Fruit fly (Drosophila melanogaster) whole organism, embryonic: ENCODE data around the gene CG9550.

Source experiments
- Atf-2 ChIP-seq: fragments of 200-800 bp; sonication (Bioruptor generic); optimal IDR thresholded peaks from 2 replicates; lab custom pipeline; 2016; ENCODE audit warnings: missing biosample characterization, missing genetic modification characterization
- Atf6 ChIP-seq: fragments of 200-800 bp; sonication (Bioruptor generic); IDR thresholded peaks from 2 replicates; pipeline ENCODE4 v1.3.6; 2022; ENCODE audit warnings: missing biosample characterization, missing genetic modification characterization
- BEAF-32 ChIP-seq: fragments of 200-800 bp; sonication (Bioruptor generic); optimal IDR thresholded peaks from 3 replicates; lab custom pipeline; 2017; ENCODE audit warnings: missing biosample characterization, missing genetic modification characterization, mild to moderate bottlenecking, moderate library complexity, missing genetic modification reagents
- CG10543 ChIP-seq: fragments of 200-800 bp; sonication (Bioruptor generic); optimal IDR thresholded peaks from 3 replicates; lab custom pipeline; 2017; ENCODE audit warnings: missing biosample characterization, mild to moderate bottlenecking, missing genetic modification characterization, moderate library complexity
- CG1233 ChIP-seq: fragments of 200-800 bp; sonication (Bioruptor generic); optimal IDR thresholded peaks from 4 replicates; lab custom pipeline; 2018; ENCODE audit warnings: missing biosample characterization, mild to moderate bottlenecking, missing genetic modification characterization
- CG13123 ChIP-seq: fragments of 200-800 bp; sonication (Bioruptor generic); optimal IDR thresholded peaks from 2 replicates; lab custom pipeline; 2016; ENCODE audit warnings: missing biosample characterization, missing genetic modification characterization
- CG14667 ChIP-seq: fragments of 200-800 bp; sonication (Bioruptor generic); IDR thresholded peaks from 2 replicates; pipeline ENCODE4 v1.3.6; 2022; ENCODE audit warnings: missing biosample characterization, missing genetic modification characterization
- CG14965 ChIP-seq: fragments of 200-800 bp; sonication (Bioruptor generic); optimal IDR thresholded peaks from 2 replicates; lab custom pipeline; 2016; ENCODE audit warnings: missing biosample characterization, missing genetic modification characterization, borderline replicate concordance
- CG15269 ChIP-seq: fragments of 200-800 bp; sonication (Bioruptor generic); optimal IDR thresholded peaks from 2 replicates; lab custom pipeline; 2018; ENCODE audit warnings: missing biosample characterization, mild to moderate bottlenecking, missing genetic modification characterization, moderate library complexity
- CG15514 ChIP-seq: fragments of 200-800 bp; sonication (Bioruptor generic); optimal IDR thresholded peaks from 3 replicates; lab custom pipeline; 2017; ENCODE audit warnings: missing biosample characterization, missing genetic modification characterization, mild to moderate bottlenecking, moderate library complexity, missing genetic modification reagents
- CG17361 ChIP-seq: fragments of 200-800 bp; sonication (Bioruptor generic); IDR thresholded peaks from 3 replicates; pipeline ENCODE4 v1.3.6; 2022; ENCODE audit warnings: missing biosample characterization, missing genetic modification characterization
- CG17385 ChIP-seq: fragments of 200-800 bp; sonication (Bioruptor generic); optimal IDR thresholded peaks from 3 replicates; lab custom pipeline; 2018; ENCODE audit warnings: missing biosample characterization, mild to moderate bottlenecking, missing genetic modification characterization
- CG2678 ChIP-seq: fragments of 200-800 bp; sonication (Bioruptor generic); optimal IDR thresholded peaks from 3 replicates; lab custom pipeline; 2019; ENCODE audit warnings: missing biosample characterization, mild to moderate bottlenecking, missing genetic modification characterization, moderate library complexity
- CG31224 ChIP-seq: fragments of 200-800 bp; sonication (Bioruptor generic); IDR thresholded peaks from 2 replicates; pipeline ENCODE4 v1.3.6; 2022; ENCODE audit warnings: missing biosample characterization, missing genetic modification characterization
- CG3847 ChIP-seq: fragments of 200-800 bp; sonication (Bioruptor generic); IDR thresholded peaks from 2 replicates; pipeline ENCODE4 v1.3.6; 2022; ENCODE audit warnings: missing biosample characterization, missing genetic modification characterization
- CG4282 ChIP-seq: fragments of 200-800 bp; sonication (Bioruptor generic); optimal IDR thresholded peaks from 2 replicates; lab custom pipeline; 2016; ENCODE audit warnings: missing biosample characterization, missing genetic modification characterization
- CG43689 ChIP-seq: fragments of 200-800 bp; sonication (Bioruptor generic); IDR thresholded peaks from 2 replicates; pipeline ENCODE4 v1.3.6; 2022; ENCODE audit warnings: missing biosample characterization, missing genetic modification characterization
- CG4404 ChIP-seq: fragments of 200-800 bp; sonication (Bioruptor generic); IDR thresholded peaks from 2 replicates; pipeline ENCODE4 v1.3.6; 2022; ENCODE audit warnings: missing biosample characterization, missing genetic modification characterization
- CG6683 ChIP-seq: fragments of 200-800 bp; sonication (Bioruptor generic); optimal IDR thresholded peaks from 2 replicates; lab custom pipeline; 2017; ENCODE audit warnings: missing biosample characterization, mild to moderate bottlenecking, missing genetic modification characterization, missing genetic modification reagents
- CG7786 ChIP-seq: fragments of 200-800 bp; sonication (Bioruptor generic); optimal IDR thresholded peaks from 2 replicates; lab custom pipeline; 2016; ENCODE audit warnings: missing biosample characterization, missing genetic modification characterization
- CG7928 ChIP-seq: fragments of 200-800 bp; sonication (Bioruptor generic); optimal IDR thresholded peaks from 2 replicates; lab custom pipeline; 2017; ENCODE audit warnings: missing biosample characterization, mild to moderate bottlenecking, missing genetic modification characterization
- Camta ChIP-seq: fragments of 200-800 bp; sonication (Bioruptor generic); optimal IDR thresholded peaks from 2 replicates; lab custom pipeline; 2016; ENCODE audit warnings: missing biosample characterization, missing genetic modification characterization
- Dad ChIP-seq: fragments of 200-800 bp; sonication (Bioruptor generic); optimal IDR thresholded peaks from 3 replicates; lab custom pipeline; 2016; ENCODE audit warnings: missing biosample characterization, missing genetic modification characterization
- Doc2 ChIP-seq: fragments of 200-800 bp; sonication (Bioruptor generic); IDR thresholded peaks from 2 replicates; pipeline ENCODE4 v1.3.6; 2022; ENCODE audit warnings: missing biosample characterization, missing genetic modification characterization
- Eip74EF ChIP-seq, 2 experiments: fragments of 200-800 bp in 1 of 2; fragments of >200 bp in 1 of 2; sonication (Bioruptor generic) in 1 of 2; optimal IDR thresholded peaks; 2 replicates each; lab custom pipeline; 2017 to 2019; ENCODE audit warnings: missing biosample characterization in 2 of 2, missing genetic modification characterization in 2 of 2, mild to moderate bottlenecking in 1 of 2, moderate library complexity in 1 of 2
- GATAe ChIP-seq: fragments of 200-800 bp; sonication (Bioruptor generic); conservative IDR thresholded peaks from 2 replicates; pipeline ENCODE4 v1.3.6; 2022; ENCODE audit warnings: missing biosample characterization, missing genetic modification characterization
- Hr51 ChIP-seq, 2 experiments: fragments of 200-800 bp; sonication (Bioruptor generic); optimal IDR thresholded peaks; 2 replicates in 1 of 2; 3 replicates in 1 of 2; lab custom pipeline; 2016 to 2018; ENCODE audit warnings: missing biosample characterization in 2 of 2, missing genetic modification characterization in 2 of 2, mild to moderate bottlenecking in 1 of 2, moderate library complexity in 1 of 2
- Hsf ChIP-seq: fragments of 200-800 bp; sonication (Bioruptor generic); optimal IDR thresholded peaks from 3 replicates; lab custom pipeline; 2016; ENCODE audit warnings: missing biosample characterization, missing genetic modification characterization
- NK7.1 ChIP-seq: fragments of 200-800 bp; sonication (Bioruptor generic); optimal IDR thresholded peaks from 3 replicates; lab custom pipeline; 2016; ENCODE audit warnings: missing biosample characterization, missing genetic modification characterization
- Neu2 ChIP-seq: fragments of 200-800 bp; sonication (Bioruptor generic); optimal IDR thresholded peaks from 3 replicates; lab custom pipeline; 2016; ENCODE audit warnings: missing biosample characterization, missing genetic modification characterization, borderline replicate concordance
- Oli ChIP-seq: fragments of 200-800 bp; sonication (Bioruptor generic); optimal IDR thresholded peaks from 2 replicates; lab custom pipeline; 2018; ENCODE audit warnings: missing biosample characterization, mild to moderate bottlenecking, missing genetic modification characterization, moderate library complexity
- Sry-β ChIP-seq: fragments of 200-800 bp; sonication (Bioruptor generic); optimal IDR thresholded peaks from 2 replicates; lab custom pipeline; 2018; ENCODE audit warnings: missing biosample characterization, mild to moderate bottlenecking, missing genetic modification characterization, moderate library complexity
- aop ChIP-seq: fragments of 200-800 bp; sonication (Bioruptor generic); IDR thresholded peaks from 2 replicates; pipeline ENCODE4 v1.3.6; 2022; ENCODE audit warnings: missing biosample characterization, missing genetic modification characterization
- ase ChIP-seq: fragments of 200-800 bp; sonication (Bioruptor generic); IDR thresholded peaks from 3 replicates; pipeline ENCODE4 v1.3.6; 2022; ENCODE audit warnings: missing biosample characterization, missing genetic modification characterization
- chif ChIP-seq, 2 experiments: fragments of 200-800 bp; sonication (Bioruptor generic); optimal IDR thresholded peaks; 3 replicates each; lab custom pipeline; 2016; ENCODE audit warnings: missing biosample characterization in 2 of 2, missing genetic modification characterization in 2 of 2
- croc ChIP-seq: fragments of 200-800 bp; sonication (Bioruptor generic); conservative IDR thresholded peaks from 3 replicates; pipeline ENCODE4 v1.3.6; 2022; ENCODE audit warnings: missing biosample characterization, missing genetic modification characterization
- ewg ChIP-seq: fragments of 200-800 bp; sonication (Bioruptor generic); optimal IDR thresholded peaks from 3 replicates; lab custom pipeline; 2017; ENCODE audit warnings: mild to moderate bottlenecking, missing biosample characterization, missing genetic modification reagents, missing genetic modification characterization
- exex ChIP-seq: fragments of 200-800 bp; sonication (Bioruptor generic); optimal IDR thresholded peaks from 4 replicates; lab custom pipeline; 2018; ENCODE audit warnings: missing biosample characterization, mild to moderate bottlenecking, missing genetic modification characterization, moderate library complexity
- grau ChIP-seq: fragments of 200-800 bp; optimal IDR thresholded peaks from 3 replicates; lab custom pipeline; 2019; ENCODE audit warnings: missing biosample characterization, mild to moderate bottlenecking, missing genetic modification characterization, moderate library complexity
- lilli ChIP-seq: fragments of 200-800 bp; sonication (Bioruptor generic); optimal IDR thresholded peaks from 3 replicates; lab custom pipeline; 2016; ENCODE audit warnings: missing biosample characterization, missing genetic modification characterization
- pita ChIP-seq: fragments of 200-800 bp; sonication (Bioruptor generic); optimal IDR thresholded peaks from 2 replicates; lab custom pipeline; 2017; ENCODE audit warnings: missing biosample characterization, mild to moderate bottlenecking, missing genetic modification characterization
- sim ChIP-seq: fragments of 200-800 bp; sonication (Bioruptor generic); IDR thresholded peaks from 2 replicates; pipeline ENCODE4 v1.3.6; 2022; ENCODE audit warnings: missing biosample characterization, missing genetic modification characterization
- slou ChIP-seq: fragments of 200-800 bp; sonication (Bioruptor generic); optimal IDR thresholded peaks from 3 replicates; lab custom pipeline; 2016; ENCODE audit warnings: missing biosample characterization, missing genetic modification characterization
- so ChIP-seq: fragments of 200-800 bp; sonication (Bioruptor generic); IDR thresholded peaks from 3 replicates; pipeline ENCODE4 v1.3.6; 2022; ENCODE audit warnings: missing biosample characterization, missing genetic modification characterization
- tll ChIP-seq, 2 experiments: fragments of 200-800 bp in 1 of 2; fragments of >200 bp in 1 of 2; sonication (Bioruptor generic) in 1 of 2; optimal IDR thresholded peaks; 2 replicates each; lab custom pipeline; 2017 to 2019; ENCODE audit warnings: missing biosample characterization in 2 of 2, missing genetic modification characterization in 2 of 2, mild to moderate bottlenecking in 1 of 2, moderate library complexity in 1 of 2
- tna ChIP-seq: fragments of 200-800 bp; sonication (Bioruptor generic); IDR thresholded peaks from 2 replicates; pipeline ENCODE4 v1.3.6; 2022; ENCODE audit warnings: missing biosample characterization, missing genetic modification characterization; ENCODE audit not compliant: partially characterized antibody
- trem ChIP-seq: fragments of 200-800 bp; optimal IDR thresholded peaks from 3 replicates; lab custom pipeline; 2019; ENCODE audit warnings: missing biosample characterization, mild to moderate bottlenecking, missing genetic modification characterization, moderate library complexity
- trh ChIP-seq: fragments of 200-800 bp; sonication (Bioruptor generic); optimal IDR thresholded peaks from 2 replicates; lab custom pipeline; 2016; ENCODE audit warnings: missing biosample characterization, missing genetic modification characterization

CG9550 gene

DNA sequence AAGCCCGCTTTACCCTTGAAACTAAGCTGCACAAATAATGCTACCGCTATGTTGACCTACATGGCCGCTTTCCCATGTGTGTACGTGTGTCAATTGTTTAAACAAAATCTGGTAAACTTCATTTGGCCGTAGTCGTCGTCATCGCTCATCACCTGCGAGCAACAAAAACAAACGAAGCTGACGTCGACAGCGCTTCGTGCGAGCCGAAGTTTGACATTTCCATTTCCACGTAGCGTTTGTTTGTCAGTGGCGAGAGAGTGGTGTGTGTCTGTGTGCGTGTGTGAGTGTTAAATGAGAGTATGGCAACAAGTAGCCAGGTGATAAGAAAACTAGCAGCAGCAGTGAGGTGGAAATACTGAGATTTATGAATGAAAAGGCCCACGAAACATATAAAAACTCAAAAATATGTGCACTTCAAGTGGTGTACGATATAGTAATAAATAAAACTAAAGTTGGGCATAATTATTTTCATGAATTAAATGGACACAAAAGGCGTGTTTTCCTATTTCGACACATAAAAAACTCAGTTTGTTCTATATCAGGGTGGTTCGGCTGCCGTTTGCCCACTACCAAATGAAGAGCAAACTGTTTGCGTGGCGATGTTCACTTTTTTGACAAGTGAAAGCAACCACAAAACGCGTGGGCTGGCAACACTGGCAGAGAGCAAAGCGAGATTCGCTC lies 17.5 kb upstream of the CG9550 start (continued):
- TF ChIP-seq Eip74EF (GFP tag; optimal IDR thresholded peaks at IDR 0.05; lab: Kevin White, UChicago) (peak in 1 of 2 experiments; percentile 36), CG10543 (GFP tag; lab: Kevin White, UChicago) (peak; percentile 83), tll (GFP tag; optimal IDR thresholded peaks at IDR 0.05; lab: Kevin White, UChicago) (no peak), CG14965 (GFP tag; lab: Kevin White, UChicago) (no peak), BEAF-32 (GFP tag; lab: Kevin White, UChicago) (no peak), CG4404 (GFP tag; lab: Robert Waterston, UW) (no peak), chif (GFP tag; optimal IDR thresholded peaks at IDR 0.05; lab: Kevin White, UChicago) (no peak), Hsf (GFP tag; lab: Kevin White, UChicago) (no peak), grau (peak; percentile 13), CG17361 (GFP tag; lab: Robert Waterston, UW) (peak; percentile 9; the same call in 1 of the 3 replicates), Neu2 (peak; percentile 54), CG15269 (tag; lab: Kevin White, UChicago) (peak; percentile 32), Sry-β (GFP tag; lab: Kevin White, UChicago) (no peak), CG17385 (peak; percentile 20), CG43689 (GFP tag; lab: Robert Waterston, UW) (no peak), NK7.1 (GFP tag; lab: Kevin White, UChicago) (no peak), CG14667 (GFP tag; lab: Robert Waterston, UW) (no peak), CG31224 (no peak), Hr51 (GFP tag; optimal IDR thresholded peaks at IDR 0.05; lab: Kevin White, UChicago) (no peak), trh (GFP tag; lab: Kevin White, UChicago) (no peak), CG15514 (peak; percentile 72), GATAe (GFP tag; lab: Robert Waterston, UW) (no peak), lilli (GFP tag; lab: Kevin White, UChicago) (no peak), ewg (GFP tag; lab: Kevin White, UChicago) (no peak), CG4282 (GFP tag; lab: Kevin White, UChicago) (no peak), CG2678 (tag; lab: Kevin White, UChicago) (peak; percentile 54), slou (GFP tag; lab: Kevin White, UChicago) (no peak), Doc2 (GFP tag; lab: Robert Waterston, UW) (no peak), so (GFP tag; lab: Robert Waterston, UW) (0 out of 3 replicates have a peak, but pooled peaks have one; percentile 20), Atf-2 (GFP tag; lab: Kevin White, UChicago) (no peak), trem (tag; lab: Kevin White, UChicago) (no peak), pita (GFP tag; lab: Kevin White, UChicago) (no peak), sim (GFP tag; lab: Robert Waterston, UW) (no peak)
- TF ChIP-seq, all 482 proteins: peak for 174

DNA sequence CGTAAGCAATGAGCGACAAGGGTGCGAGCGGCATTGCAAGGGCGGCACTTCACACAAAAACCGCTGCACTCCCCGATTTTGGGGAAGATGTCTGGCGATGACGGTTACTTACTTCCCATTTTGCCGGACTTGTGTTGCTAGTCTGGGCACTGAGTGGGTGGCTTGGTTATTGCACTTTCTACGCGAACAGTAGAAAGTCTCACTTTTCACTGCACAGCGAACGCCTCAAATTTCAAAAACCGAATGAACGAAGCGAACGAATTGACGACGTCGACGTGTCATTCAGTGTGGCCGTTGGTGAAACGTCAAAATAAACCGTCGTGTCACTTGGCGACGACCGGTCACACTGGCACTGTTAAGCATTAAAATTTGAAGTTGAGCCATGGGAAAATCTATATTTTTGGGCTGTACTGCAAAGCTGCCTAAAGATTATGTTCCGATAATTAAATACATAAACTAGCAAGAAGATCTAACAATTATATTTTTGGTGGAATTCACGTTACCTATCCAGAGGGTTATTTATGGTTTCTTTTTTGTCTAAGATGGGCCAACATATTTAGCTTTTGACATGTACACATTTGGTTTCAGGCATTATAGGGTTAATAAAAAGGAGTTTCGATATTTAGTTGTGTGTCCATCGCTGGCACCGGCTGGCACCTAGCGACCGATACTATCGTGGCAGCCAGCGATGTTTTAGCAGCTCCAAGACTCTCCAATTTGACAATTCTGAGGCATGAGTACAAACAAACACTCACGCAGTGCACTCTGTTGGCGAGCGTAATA lies 16.4 kb upstream of the CG9550 start, which contains the start of the genes Sec61alpha and Daxx:
Gene Sec61alpha (minus strand): TSS at position 364 of the 783 bp plus-strand sequence.
Gene Daxx (plus strand): TSS at position 718 of the 783 bp plus-strand sequence.
- TF ChIP-seq CG7786 (GFP tag; lab: Kevin White, UChicago): peak; percentile 90
- peak; percentile 80 for TF ChIP-seq CG13123
- TF ChIP-seq tna (GFP tag; lab: Robert Waterston, UW): peak; percentile 100
- TF ChIP-seq CG6683: peak; percentile 16
- TF ChIP-seq Oli: peak; percentile 78
- peak; percentile 46; the same call in 1 of the 2 replicates for TF ChIP-seq aop (GFP tag; lab: Robert Waterston, UW)
- peak; percentile 56 for TF ChIP-seq exex (tag; lab: Kevin White, UChicago)
- peak; percentile 64; the same call in 2 of the 3 replicates for TF ChIP-seq croc
- TF ChIP-seq Atf6 (GFP tag; lab: Robert Waterston, UW): peak; percentile 80
- peak; percentile 41 for TF ChIP-seq CG7928 (GFP tag; lab: Kevin White, UChicago)
- peak; percentile 74 for TF ChIP-seq Camta (GFP tag; lab: Kevin White, UChicago)
- TF ChIP-seq CG1233: peak; percentile 61
- TF ChIP-seq Dad (GFP tag; lab: Kevin White, UChicago): peak; percentile 88
- TF ChIP-seq ase: peak; percentile 77
- TF ChIP-seq CG3847: peak; percentile 88
